Worm (Caenorhabditis elegans) whole organism, early embryonic: Measurements from ENCODE around the gene fat-1.

Experiments used
- B0310.2 ChIP-seq: sonication (generic microtip); optimal IDR thresholded peaks from 2 replicates; lab custom pipeline; 2016; ENCODE audit warnings: mild to moderate bottlenecking, missing genetic modification characterization, missing compliant biosample characterization
- F13C5.2 ChIP-seq: sonication (generic microtip); optimal IDR thresholded peaks from 2 replicates; lab custom pipeline; 2017; ENCODE audit warnings: mild to moderate bottlenecking, missing genetic modification characterization, inconsistent platforms, missing compliant biosample characterization
- aly-1 ChIP-seq: sonication (generic microtip); optimal IDR thresholded peaks from 2 replicates; lab custom pipeline; 2016; ENCODE audit warnings: missing genetic modification characterization, missing compliant biosample characterization
- ama-1 ChIP-seq: fragments of 150-350 bp; optimal IDR thresholded peaks from 2 replicates; lab custom pipeline; 2014
- ceh-13 ChIP-seq: fragments of 200-800 bp; sonication (Bioruptor generic); optimal IDR thresholded peaks from 2 replicates; lab custom pipeline; 2018; ENCODE audit warnings: mild to moderate bottlenecking, missing genetic modification characterization, missing compliant biosample characterization
- ets-7 ChIP-seq: sonication (generic microtip); optimal IDR thresholded peaks from 2 replicates; lab custom pipeline; 2016; ENCODE audit warnings: missing genotype, missing genetic modification characterization, missing compliant biosample characterization
- flt-1 ChIP-seq: fragments of 200-800 bp; sonication (Bioruptor generic); IDR thresholded peaks from 2 replicates; pipeline ENCODE4 v1.3.6; 2022; ENCODE audit warnings: missing genetic modification characterization, missing compliant biosample characterization
- hmbx-1 ChIP-seq: sonication (generic microtip); optimal IDR thresholded peaks from 2 replicates; lab custom pipeline; 2016; ENCODE audit warnings: mild to moderate bottlenecking, missing genetic modification characterization, missing compliant biosample characterization
- hmg-4 ChIP-seq: fragments of 200-800 bp; sonication (Bioruptor generic); optimal IDR thresholded peaks from 2 replicates; lab custom pipeline; 2018; ENCODE audit warnings: mild to moderate bottlenecking, missing genetic modification characterization, missing compliant biosample characterization
- hnd-1 ChIP-seq: sonication (generic microtip); optimal IDR thresholded peaks from 2 replicates; lab custom pipeline; 2016; ENCODE audit warnings: missing genetic modification characterization, missing compliant biosample characterization
- pes-1 ChIP-seq: fragments of 200-800 bp; sonication (Bioruptor generic); IDR thresholded peaks from 2 replicates; pipeline ENCODE4 v1.3.6; 2022; ENCODE audit warnings: missing genetic modification reagents, missing genetic modification characterization, missing compliant biosample characterization
- scrt-1 ChIP-seq: fragments of 200-800 bp; sonication (Bioruptor generic); IDR thresholded peaks from 2 replicates; pipeline ENCODE4 v1.3.6; 2022; ENCODE audit warnings: missing genetic modification characterization, missing compliant biosample characterization
- sea-1 ChIP-seq: fragments of 200-800 bp; sonication (Bioruptor generic); conservative IDR thresholded peaks from 2 replicates; pipeline ENCODE4 v1.3.6; 2022; ENCODE audit warnings: missing genetic modification characterization, missing compliant biosample characterization
- tbx-37 ChIP-seq: fragments of 200-800 bp; sonication (Bioruptor generic); conservative IDR thresholded peaks from 2 replicates; pipeline ENCODE4 v1.3.6; 2022; ENCODE audit warnings: missing genetic modification reagents, missing genetic modification characterization, missing compliant biosample characterization

ce11 chrIV:13328059-13328458, 12.6 kb downstream of the fat-1 start, which contains the start of gene far-6:
- TF ChIP-seq aly-1: no peak
- no peak for TF ChIP-seq hmbx-1 (tag; lab: Kevin White, UChicago)
- no peak for TF ChIP-seq ceh-13
- no peak for TF ChIP-seq pes-1 (GFP tag; lab: Robert Waterston, UW)
- TF ChIP-seq hnd-1 (tag; lab: Kevin White, UChicago): no peak
- TF ChIP-seq ets-7 (tag; lab: Kevin White, UChicago): no peak
- TF ChIP-seq flt-1 (GFP tag; lab: Robert Waterston, UW): no peak
- no peak for TF ChIP-seq ama-1 (lab: Kevin White, UChicago)
- no peak for TF ChIP-seq tbx-37
- no peak for TF ChIP-seq hmg-4 (GFP tag; lab: Kevin White, UChicago)
- no peak for TF ChIP-seq F13C5.2 (tag; lab: Kevin White, UChicago)
- no peak for TF ChIP-seq scrt-1
- no peak for TF ChIP-seq sea-1
- no peak for TF ChIP-seq B0310.2 (tag; lab: Kevin White, UChicago)
